Worm (Caenorhabditis elegans) whole organism, L4 larva: Measurements from ENCODE around the gene smex-1.

ENCODE experiments used
- D1046.2 ChIP-seq: fragments of 200-800 bp; sonication (Bioruptor generic); IDR thresholded peaks from 2 replicates; pipeline ENCODE4 v1.3.6; 2022; ENCODE audit warnings: missing genetic modification characterization, missing compliant biosample characterization
- F26F4.8 ChIP-seq: fragments of 200-800 bp; sonication (Bioruptor generic); conservative IDR thresholded peaks from 2 replicates; pipeline ENCODE4 v1.3.6; 2022; ENCODE audit warnings: missing genetic modification characterization, missing compliant biosample characterization
- F44E2.7 ChIP-seq: fragments of 200-800 bp; sonication (Bioruptor generic); IDR thresholded peaks from 2 replicates; pipeline ENCODE4 v2.1.2; 2022; ENCODE audit warnings: missing genetic modification characterization, missing compliant biosample characterization
- Y105C5A.15 ChIP-seq: fragments of 200-800 bp; sonication (Bioruptor generic); IDR thresholded peaks from 2 replicates; pipeline ENCODE4 v1.3.6; 2022; ENCODE audit warnings: missing genetic modification characterization, missing compliant biosample characterization
- Y48G9A.11 ChIP-seq: fragments of 200-800 bp; sonication (Bioruptor generic); IDR thresholded peaks from 2 replicates; pipeline ENCODE4 v1.3.6; 2022; ENCODE audit warnings: missing genetic modification reagents, missing genetic modification characterization, missing compliant biosample characterization
- ZK337.2 ChIP-seq: fragments of 200-800 bp; sonication (Bioruptor generic); IDR thresholded peaks from 2 replicates; pipeline ENCODE4 v1.3.6; 2022; ENCODE audit warnings: missing genetic modification reagents, missing genetic modification characterization, missing compliant biosample characterization
- aha-1 ChIP-seq: fragments of 150-350 bp; peaks from one replicate; lab custom pipeline; 2014; ENCODE audit warnings: missing biosample characterization, missing genetic modification characterization
- arid-1 ChIP-seq: fragments of 200-800 bp; sonication (Bioruptor generic); conservative IDR thresholded peaks from 2 replicates; pipeline ENCODE4 v1.3.6; 2022; ENCODE audit warnings: missing genetic modification reagents, missing genetic modification characterization, missing compliant biosample characterization
- ceh-44 ChIP-seq: fragments of 200-800 bp; sonication (Bioruptor generic); IDR thresholded peaks from 2 replicates; pipeline ENCODE4 v1.3.6; 2022; ENCODE audit warnings: missing genetic modification reagents, missing genetic modification characterization, missing compliant biosample characterization
- ces-1 ChIP-seq: fragments of 150-350 bp; sonication (generic microtip); optimal IDR thresholded peaks from 4 replicates; lab custom pipeline; 2014; ENCODE audit warnings: missing biosample characterization, missing genetic modification reagents, missing genetic modification characterization
- daf-8 ChIP-seq: fragments of 200-800 bp; sonication (Bioruptor generic); IDR thresholded peaks from 2 replicates; pipeline ENCODE4 v1.3.6; 2022; ENCODE audit warnings: missing genetic modification characterization, missing compliant biosample characterization
- dmd-8 ChIP-seq: fragments of 200-800 bp; sonication (Bioruptor generic); IDR thresholded peaks from 2 replicates; pipeline ENCODE4 v1.3.6; 2022; ENCODE audit warnings: missing genetic modification characterization, missing compliant biosample characterization
- fkh-10 ChIP-seq: fragments of 150-350 bp; optimal IDR thresholded peaks from 2 replicates; lab custom pipeline; 2014; ENCODE audit warnings: missing biosample characterization, missing genetic modification reagents, missing genetic modification characterization
- lim-7 ChIP-seq: fragments of 200-800 bp; sonication (Bioruptor generic); IDR thresholded peaks from 2 replicates; pipeline ENCODE4 v1.3.6; 2022; ENCODE audit warnings: missing genetic modification characterization, missing compliant biosample characterization
- lin-29 ChIP-seq: fragments of 200-800 bp; sonication (Bioruptor generic); IDR thresholded peaks from 2 replicates; pipeline ENCODE4 v1.3.6; 2022; ENCODE audit warnings: missing genetic modification reagents, missing genetic modification characterization, missing compliant biosample characterization
- madf-5 ChIP-seq, 2 experiments: fragments of 200-800 bp; sonication (Bioruptor generic); IDR thresholded peaks; 2 replicates each; pipeline ENCODE4 v1.3.6; 2022; ENCODE audit warnings: missing compliant biosample characterization in 2 of 2, missing genetic modification characterization in 2 of 2
- madf-9 ChIP-seq: fragments of 200-800 bp; sonication (Bioruptor generic); conservative IDR thresholded peaks from 2 replicates; pipeline ENCODE4 v1.3.6; 2022; ENCODE audit warnings: missing genetic modification reagents, missing genetic modification characterization, missing compliant biosample characterization
- nhr-102 ChIP-seq: sonication (generic microtip); optimal IDR thresholded peaks from 2 replicates; lab custom pipeline; 2016; ENCODE audit warnings: mild to moderate bottlenecking, missing genetic modification characterization, moderate library complexity, missing compliant biosample characterization
- nhr-111 ChIP-seq: fragments of 200-800 bp; sonication (Bioruptor generic); optimal IDR thresholded peaks from 2 replicates; lab custom pipeline; 2018; ENCODE audit warnings: mild to moderate bottlenecking, missing genetic modification characterization, missing compliant biosample characterization
- set-16 ChIP-seq: fragments of 200-800 bp; sonication (Bioruptor generic); IDR thresholded peaks from 2 replicates; pipeline ENCODE4 v1.3.6; 2022; ENCODE audit warnings: missing genetic modification reagents, missing genetic modification characterization, missing compliant biosample characterization
- snpc-1.2 ChIP-seq: fragments of 200-800 bp; sonication (Bioruptor generic); IDR thresholded peaks from 2 replicates; pipeline ENCODE4 v1.3.6; 2022; ENCODE audit warnings: missing genetic modification reagents, missing genetic modification characterization, missing compliant biosample characterization
- tag-97 ChIP-seq: fragments of 200-800 bp; sonication (Bioruptor generic); IDR thresholded peaks from 2 replicates; pipeline ENCODE4 v1.3.6; 2022; ENCODE audit warnings: missing genetic modification characterization, missing compliant biosample characterization
- tra-1 ChIP-seq: fragments of 200-800 bp; sonication (Bioruptor generic); IDR thresholded peaks from 2 replicates; pipeline ENCODE4 v1.3.6; 2022; ENCODE audit warnings: missing genetic modification reagents, missing genetic modification characterization, missing compliant biosample characterization
- unc-130 ChIP-seq: sonication (generic microtip); optimal IDR thresholded peaks from 2 replicates; lab custom pipeline; 2016; ENCODE audit warnings: missing genetic modification reagents, missing genetic modification characterization, missing compliant biosample characterization
- unc-62 ChIP-seq, 3 experiments: fragments of 150-350 bp in 1 of 3; sonication (generic microtip); optimal IDR thresholded peaks in 2 of 3; peaks in 1 of 3; 1 replicate in 1 of 3; 2 replicates in 2 of 3; lab custom pipeline; 2014 to 2017; ENCODE audit warnings: missing biosample characterization in 3 of 3, missing genetic modification characterization in 3 of 3, missing genetic modification reagents in 3 of 3, missing genotype in 1 of 3
- zag-1 ChIP-seq: fragments of 150-350 bp; optimal IDR thresholded peaks from 2 replicates; lab custom pipeline; 2014; ENCODE audit warnings: missing biosample characterization, missing genetic modification characterization
- zip-11 ChIP-seq: fragments of 200-800 bp; sonication (Bioruptor generic); IDR thresholded peaks from 2 replicates; pipeline ENCODE4 v1.3.6; 2022; ENCODE audit warnings: missing genetic modification characterization, missing compliant biosample characterization

smex-1 gene

DNA sequence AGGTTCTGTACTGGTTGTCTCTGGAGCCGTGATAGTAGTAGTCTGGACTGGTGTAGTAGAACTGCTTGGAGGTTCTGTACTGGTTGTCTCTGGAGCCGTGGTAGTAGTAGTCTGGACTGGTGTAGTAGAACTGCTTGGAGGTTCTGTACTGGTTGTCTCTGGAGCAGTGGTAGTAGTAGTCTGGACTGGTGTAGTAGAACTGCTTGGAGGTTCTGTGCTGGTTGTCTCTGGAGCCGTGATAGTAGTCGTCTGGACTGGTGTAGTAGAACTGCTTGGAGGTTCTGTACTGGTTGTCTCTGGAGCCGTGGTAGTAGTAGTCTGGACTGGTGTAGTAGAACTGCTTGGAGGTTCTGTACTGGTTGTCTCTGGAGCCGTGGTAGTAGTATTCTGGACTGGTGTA lies 33.6 kb upstream of the smex-1 start:
- TF ChIP-seq Y105C5A.15 (GFP tag; lab: Robert Waterston, UW) = 0 out of 2 replicates have a peak, but pooled peaks have one; percentile 57
- peak; percentile 70 for TF ChIP-seq lim-7
- 0 out of 2 replicates have a peak, but pooled peaks have one; percentile 38 for TF ChIP-seq F44E2.7 (GFP tag; lab: Robert Waterston, UW)
- 0 out of 2 replicates have a peak, but pooled peaks have one; percentile 68 for TF ChIP-seq D1046.2 (GFP tag; lab: Robert Waterston, UW)
- TF ChIP-seq snpc-1.2 (GFP tag; lab: Robert Waterston, UW) = 0 out of 2 replicates have a peak, but pooled peaks have one; percentile 29
- peak; percentile 84 for TF ChIP-seq F26F4.8 (GFP tag; lab: Robert Waterston, UW)
- peak in 1 of 2 experiments; percentile 50; a peak in 1 of 4 replicates for TF ChIP-seq madf-5 (GFP tag; IDR thresholded peaks at IDR 0.05; lab: Robert Waterston, UW)
- 0 out of 2 replicates have a peak, but pooled peaks have one; percentile 47 for TF ChIP-seq madf-9
- TF ChIP-seq dmd-8 (GFP tag; lab: Robert Waterston, UW) = peak; percentile 72; the same call in 1 of the 2 replicates
- TF ChIP-seq, all 104 proteins: peak for 9; not testable (repeated sequence) for 95

DNA sequence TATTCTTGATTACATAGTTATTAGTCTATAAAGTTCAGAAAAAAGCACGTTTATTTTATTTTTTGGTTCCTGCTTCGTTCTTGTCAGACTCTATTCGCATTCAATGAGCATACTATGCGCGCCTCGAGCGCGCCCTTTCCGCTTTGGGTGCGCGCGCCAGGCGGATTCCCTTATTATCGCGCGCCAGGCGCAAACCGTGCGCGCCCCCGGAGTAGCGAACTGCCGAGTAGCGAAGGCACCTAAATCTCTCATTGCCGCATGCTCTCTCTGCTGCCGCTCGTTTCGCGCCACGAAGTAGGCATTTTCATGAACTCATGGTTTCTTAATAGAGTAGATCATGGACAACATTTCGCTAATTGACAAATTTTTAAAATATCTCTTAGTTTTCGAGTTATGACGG lies 31.3 kb upstream of the smex-1 start:
- TF ChIP-seq zip-11 (GFP tag; lab: Robert Waterston, UW) (no peak), set-16 (GFP tag; lab: Robert Waterston, UW) (peak; percentile 89)
- TF ChIP-seq, all 104 proteins: peak for 1

DNA sequence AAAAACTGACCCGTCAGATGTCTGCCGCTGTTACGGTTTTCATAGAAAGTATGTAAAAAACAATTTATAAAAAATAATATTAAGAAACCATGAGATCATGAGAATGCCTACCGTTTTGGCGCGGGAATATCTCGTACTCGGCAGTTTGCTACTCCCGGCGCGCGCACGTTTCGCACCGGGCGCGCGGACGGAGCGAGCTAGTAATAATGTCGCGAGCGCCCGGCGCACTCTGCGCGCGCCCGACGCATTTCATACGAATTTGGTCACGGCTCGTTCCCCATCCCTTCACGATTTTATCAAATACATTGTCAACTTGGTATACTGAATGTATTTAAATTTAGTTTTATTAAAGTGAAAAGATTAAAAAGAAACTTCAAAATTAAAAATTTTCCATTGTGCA lies 30.1 kb upstream of the smex-1 start:
- TF ChIP-seq dmd-8 (GFP tag; lab: Robert Waterston, UW) (no peak), set-16 (GFP tag; lab: Robert Waterston, UW) (peak; percentile 74)

DNA sequence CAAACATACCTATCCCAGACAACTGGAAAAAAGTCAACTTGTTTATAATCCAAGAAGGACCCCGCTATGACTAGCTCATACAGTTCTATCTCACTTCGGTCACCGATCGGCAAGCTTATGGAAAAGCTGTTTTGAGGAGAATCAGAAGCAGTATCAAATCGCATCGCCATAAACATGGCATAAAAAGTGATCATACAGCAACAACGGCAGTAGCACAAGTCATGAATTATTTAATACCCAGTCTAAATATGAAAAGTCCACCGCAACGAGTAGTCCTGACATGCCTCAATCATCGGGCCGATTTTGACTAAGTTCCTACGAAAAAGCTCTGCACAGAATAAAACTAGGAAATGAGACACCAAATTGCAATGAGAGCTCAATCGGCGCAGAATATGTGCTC lies 27.8 kb upstream of the smex-1 start:
- TF ChIP-seq aha-1 (tag; lab: Kevin White, UChicago) = peak; percentile 95
- peak in 1 of 2 experiments; percentile 69 for TF ChIP-seq unc-62 (GFP tag; optimal IDR thresholded peaks at IDR 0.05 in 1 of 2; lab: Kevin White, UChicago)
- TF ChIP-seq unc-62 (tag; optimal IDR thresholded peaks at IDR 0.05; lab: Kevin White, UChicago) = no peak
- TF ChIP-seq lin-29 (GFP tag; lab: Robert Waterston, UW) = no peak
- no peak for TF ChIP-seq F44E2.7 (GFP tag; lab: Robert Waterston, UW)

DNA sequence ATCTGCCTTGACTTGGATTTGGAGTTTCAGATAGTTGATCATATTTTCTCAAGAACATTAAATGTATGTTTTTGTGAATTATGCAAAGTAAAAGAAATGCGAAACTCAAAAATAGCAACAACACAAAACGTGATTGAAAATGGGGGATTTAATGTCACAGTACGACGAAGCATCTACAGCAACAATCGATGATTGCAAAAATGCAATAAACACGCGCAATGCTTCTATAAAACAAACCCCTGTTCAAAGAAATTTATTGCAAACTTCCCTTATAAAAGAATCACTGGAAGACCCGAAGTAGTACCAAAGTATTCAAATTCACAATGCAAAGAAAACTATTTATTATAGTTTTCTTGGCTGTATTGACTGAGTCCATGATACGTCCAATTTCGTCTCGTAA lies 22.4 kb upstream of the smex-1 start, which contains the start of gene clec-219:
Gene clec-219 (plus strand): TSS at position 301 of the 400 bp plus-strand sequence.
- TF ChIP-seq Y48G9A.11 (GFP tag; lab: Robert Waterston, UW) (no peak), daf-8 (no peak), unc-130 (GFP tag; lab: Kevin White, UChicago) (no peak), nhr-111 (no peak), nhr-102 (tag; lab: Kevin White, UChicago) (no peak), ces-1 (GFP tag; lab: Kevin White, UChicago) (no peak), zag-1 (tag; lab: Kevin White, UChicago) (no peak), lin-29 (GFP tag; lab: Robert Waterston, UW) (no peak), fkh-10 (GFP tag; lab: Kevin White, UChicago) (no peak), tag-97 (GFP tag; lab: Robert Waterston, UW) (no peak)

DNA sequence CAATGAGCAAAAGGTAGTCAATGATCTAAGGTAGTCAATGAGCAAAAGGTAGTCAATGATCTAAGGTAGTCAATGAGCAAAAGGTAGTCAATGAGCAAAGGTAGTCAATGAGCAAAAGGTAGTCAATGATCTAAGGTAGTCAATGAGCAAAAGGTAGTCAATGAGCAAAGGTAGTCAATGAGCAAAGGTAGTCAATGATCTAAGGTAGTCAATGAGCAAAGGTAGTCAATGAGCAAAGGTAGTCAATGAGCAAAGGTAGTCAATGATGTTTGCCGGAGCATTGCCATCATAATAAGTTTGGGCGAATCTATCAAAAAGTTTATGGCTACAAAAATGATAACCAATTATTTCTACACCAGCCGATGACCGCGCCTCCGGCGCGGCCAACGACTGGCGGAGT lies 19.0 kb upstream of the smex-1 start:
- TF ChIP-seq F44E2.7 (GFP tag; lab: Robert Waterston, UW) (peak; percentile 38; the same call in 1 of the 2 replicates), madf-5 (GFP tag; IDR thresholded peaks at IDR 0.05; lab: Robert Waterston, UW) (peak in 1 of 2 experiments; percentile 49; a peak in 1 of 4 replicates), F26F4.8 (GFP tag; lab: Robert Waterston, UW) (peak; percentile 65; the same call in 1 of the 2 replicates), arid-1 (GFP tag; lab: Robert Waterston, UW) (peak; percentile 30; the same call in 1 of the 2 replicates), madf-9 (0 out of 2 replicates have a peak, but pooled peaks have one; percentile 42), tra-1 (GFP tag; lab: Robert Waterston, UW) (peak; percentile 22; the same call in 1 of the 2 replicates), ZK337.2 (GFP tag; lab: Robert Waterston, UW) (peak; percentile 46; the same call in 1 of the 2 replicates), ceh-44 (peak; percentile 38; the same call in 1 of the 2 replicates), Y105C5A.15 (GFP tag; lab: Robert Waterston, UW) (peak; percentile 37; the same call in 1 of the 2 replicates), lim-7 (peak; percentile 67)
